Worm (Caenorhabditis elegans) whole organism, L1 larva: ENCODE results near the gene dhs-27.

ENCODE experiments used
- fos-1 ChIP-seq: fragments of 150-350 bp; optimal IDR thresholded peaks from 2 replicates; lab custom pipeline; 2014; ENCODE audit warnings: missing biosample characterization, missing genetic modification characterization
- nhr-28 ChIP-seq: fragments of 150-350 bp; optimal IDR thresholded peaks from 2 replicates; lab custom pipeline; 2014; ENCODE audit warnings: missing biosample characterization, missing genetic modification characterization
- pqm-1 ChIP-seq: sonication (generic microtip); optimal IDR thresholded peaks from 3 replicates; lab custom pipeline; 2017; ENCODE audit warnings: missing biosample characterization, missing genetic modification characterization
- skn-1 ChIP-seq: fragments of 150-350 bp; optimal IDR thresholded peaks from 2 replicates; lab custom pipeline; 2014; ENCODE audit warnings: missing biosample characterization, missing genetic modification characterization
- unc-62 ChIP-seq: fragments of 150-350 bp; optimal IDR thresholded peaks from 2 replicates; lab custom pipeline; 2014; ENCODE audit warnings: missing biosample characterization, missing genetic modification reagents, missing genetic modification characterization

DNA sequence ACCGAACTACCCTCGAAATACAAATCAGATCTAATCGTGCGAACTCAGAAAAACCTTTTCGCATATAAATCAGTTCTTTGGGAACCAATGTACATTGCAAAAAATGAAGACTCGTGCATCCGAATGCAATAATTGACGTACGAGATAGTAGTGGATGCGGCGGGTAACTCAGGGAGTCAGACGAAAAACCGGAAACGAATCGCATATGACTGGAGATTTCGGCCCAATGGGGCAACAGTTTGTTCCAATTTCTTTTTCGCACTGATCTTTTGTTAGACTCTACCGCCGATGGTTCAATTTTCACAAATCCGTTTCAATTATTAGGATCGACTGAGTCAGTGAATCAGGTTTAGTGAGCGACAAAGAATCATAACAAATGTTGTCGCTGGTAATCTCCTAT, 47.7 kb downstream of the dhs-27 start:
- TF ChIP-seq skn-1 (tag; lab: Kevin White, UChicago): no peak
- TF ChIP-seq pqm-1 (tag; lab: Kevin White, UChicago): no peak
- no peak for TF ChIP-seq fos-1
- TF ChIP-seq nhr-28 (tag; lab: Kevin White, UChicago): no peak
- no peak for TF ChIP-seq unc-62 (GFP tag; lab: Kevin White, UChicago)
